Worm (Caenorhabditis elegans) whole organism, L4 larva: ENCODE results near the gene fkb-4.

Source experiments
- ama-1 ChIP-seq: fragments of 150-350 bp; optimal IDR thresholded peaks from 2 replicates; lab custom pipeline; 2014; ENCODE audit warnings: inconsistent platforms, mixed read lengths
- dve-1 ChIP-seq: sonication (generic microtip); optimal IDR thresholded peaks from 2 replicates; lab custom pipeline; 2017; ENCODE audit warnings: antibody characterized with exemption, mild to moderate bottlenecking, missing genetic modification characterization, missing compliant biosample characterization; ENCODE audit not compliant: insufficient read depth
- jun-1 ChIP-seq: fragments of 150-350 bp; optimal IDR thresholded peaks from 2 replicates; lab custom pipeline; 2014; ENCODE audit warnings: missing biosample characterization, missing genetic modification reagents, missing genetic modification characterization

- TF ChIP-seq ama-1 (lab: Kevin White, UChicago) (no peak), dve-1 (tag; lab: Kevin White, UChicago) (peak; percentile 21), jun-1 (no peak)
Observed at ce11 chrV:12796908-12797490, 10.1 kb upstream of the fkb-4 start.
